Fruit fly (Drosophila melanogaster) whole organism, embryonic: ENCODE data around the gene CG14252.

Experiments used
- Bgb ChIP-seq: fragments of 200-800 bp; sonication (Bioruptor generic); IDR thresholded peaks from 2 replicates; pipeline ENCODE4 v1.3.6; 2022; ENCODE audit warnings: missing biosample characterization, missing genetic modification characterization; ENCODE audit not compliant: partially characterized antibody
- Bteb2 ChIP-seq: fragments of 200-800 bp; sonication (Bioruptor generic); optimal IDR thresholded peaks from 2 replicates; lab custom pipeline; 2016; ENCODE audit warnings: missing biosample characterization, missing genetic modification characterization
- C15 ChIP-seq: fragments of 200-800 bp; sonication (Bioruptor generic); IDR thresholded peaks from 3 replicates; pipeline ENCODE4 v1.3.6; 2022; ENCODE audit warnings: missing biosample characterization, missing genetic modification characterization
- CG10147 ChIP-seq: fragments of 200-800 bp; sonication (Bioruptor generic); optimal IDR thresholded peaks from 2 replicates; lab custom pipeline; 2019; ENCODE audit warnings: missing biosample characterization, mild to moderate bottlenecking, missing genetic modification characterization, moderate library complexity
- CG10274 ChIP-seq: fragments of 200-800 bp; sonication (Bioruptor generic); optimal IDR thresholded peaks from 3 replicates; lab custom pipeline; 2017; ENCODE audit warnings: missing biosample characterization, mild to moderate bottlenecking, missing genetic modification characterization
- CG1603 ChIP-seq: fragments of 200-800 bp; sonication (Bioruptor generic); optimal IDR thresholded peaks from 2 replicates; lab custom pipeline; 2019; ENCODE audit warnings: missing biosample characterization, mild to moderate bottlenecking, missing genetic modification characterization, moderate library complexity
- CG17568 ChIP-seq: fragments of 200-800 bp; sonication (Bioruptor generic); optimal IDR thresholded peaks from 2 replicates; lab custom pipeline; 2018; ENCODE audit warnings: missing biosample characterization, mild to moderate bottlenecking, missing genetic modification characterization, moderate library complexity
- CG18011 ChIP-seq: fragments of 200-800 bp; sonication (Bioruptor generic); optimal IDR thresholded peaks from 2 replicates; lab custom pipeline; 2017; ENCODE audit warnings: missing biosample characterization, missing genetic modification characterization, mild to moderate bottlenecking, moderate library complexity, missing genotype
- CG18262 ChIP-seq: fragments of 200-800 bp; optimal IDR thresholded peaks from 3 replicates; lab custom pipeline; 2019; ENCODE audit warnings: missing biosample characterization, mild to moderate bottlenecking, missing genetic modification characterization, moderate library complexity
- CG30431 ChIP-seq: fragments of 200-800 bp; sonication (Bioruptor generic); optimal IDR thresholded peaks from 2 replicates; lab custom pipeline; 2017; ENCODE audit warnings: missing biosample characterization, missing genetic modification characterization
- CG32532 ChIP-seq: fragments of 200-800 bp; sonication (Bioruptor generic); IDR thresholded peaks from 2 replicates; pipeline ENCODE4 v1.3.6; 2022; ENCODE audit warnings: missing biosample characterization, missing genetic modification characterization
- CG33213 ChIP-seq: fragments of 200-800 bp; sonication (Bioruptor generic); optimal IDR thresholded peaks from 3 replicates; lab custom pipeline; 2016; ENCODE audit warnings: missing biosample characterization, missing genetic modification characterization
- CG34224 ChIP-seq: fragments of 200-800 bp; sonication (Bioruptor generic); IDR thresholded peaks from 3 replicates; pipeline ENCODE4 v1.3.6; 2022; ENCODE audit warnings: missing biosample characterization, missing genetic modification characterization; ENCODE audit not compliant: partially characterized antibody
- CG3838 ChIP-seq: fragments of 200-800 bp; sonication (Bioruptor generic); optimal IDR thresholded peaks from 3 replicates; lab custom pipeline; 2016; ENCODE audit warnings: missing biosample characterization, missing genetic modification characterization
- CG4854 ChIP-seq: fragments of 200-800 bp; sonication (Bioruptor generic); optimal IDR thresholded peaks from 2 replicates; lab custom pipeline; 2016; ENCODE audit warnings: missing biosample characterization, missing genetic modification characterization, inconsistent platforms
- CG6254 ChIP-seq: fragments of 200-800 bp; sonication (Bioruptor generic); optimal IDR thresholded peaks from 3 replicates; lab custom pipeline; 2017; ENCODE audit warnings: mild to moderate bottlenecking, missing biosample characterization, missing genetic modification reagents, missing genetic modification characterization
- CG8359 ChIP-seq: fragments of 200-800 bp; sonication (Bioruptor generic); optimal IDR thresholded peaks from 2 replicates; lab custom pipeline; 2017; ENCODE audit warnings: missing biosample characterization, mild to moderate bottlenecking, missing genetic modification characterization, borderline replicate concordance
- CG9727 ChIP-seq: fragments of 200-800 bp; sonication (Bioruptor generic); optimal IDR thresholded peaks from 3 replicates; lab custom pipeline; 2017; ENCODE audit warnings: missing biosample characterization, mild to moderate bottlenecking, missing genetic modification characterization
- CG9932 ChIP-seq: fragments of 200-800 bp; sonication (Bioruptor generic); IDR thresholded peaks from 2 replicates; pipeline ENCODE4 v1.3.6; 2022; ENCODE audit warnings: missing biosample characterization, missing genetic modification characterization
- D19A ChIP-seq: fragments of 200-800 bp; optimal IDR thresholded peaks from 3 replicates; lab custom pipeline; 2019; ENCODE audit warnings: missing biosample characterization, mild to moderate bottlenecking, missing genetic modification characterization, moderate library complexity
- E2f2 ChIP-seq: fragments of 200-800 bp; sonication (Bioruptor generic); IDR thresholded peaks from 2 replicates; pipeline ENCODE4 v1.3.6; 2022; ENCODE audit warnings: missing biosample characterization, missing genetic modification characterization
- Fer2 ChIP-seq: fragments of 200-800 bp; sonication (Bioruptor generic); optimal IDR thresholded peaks from 2 replicates; lab custom pipeline; 2018; ENCODE audit warnings: missing biosample characterization, mild to moderate bottlenecking, missing genetic modification characterization, moderate library complexity
- H2.0 ChIP-seq: fragments of 200-800 bp; sonication (Bioruptor generic); IDR thresholded peaks from 2 replicates; pipeline ENCODE4 v1.3.6; 2022; ENCODE audit warnings: missing biosample characterization, missing genetic modification characterization
- HLH3B ChIP-seq: fragments of 200-800 bp; sonication (Bioruptor generic); IDR thresholded peaks from 2 replicates; pipeline ENCODE4 v1.3.6; 2022; ENCODE audit warnings: missing biosample characterization, missing genetic modification characterization
- Hmr ChIP-seq: fragments of 200-800 bp; sonication (Bioruptor generic); optimal IDR thresholded peaks from 3 replicates; lab custom pipeline; 2017; ENCODE audit warnings: mild to moderate bottlenecking, missing biosample characterization, missing genetic modification reagents, missing genetic modification characterization
- Hmx ChIP-seq: fragments of 200-800 bp; sonication (Bioruptor generic); optimal IDR thresholded peaks from 2 replicates; lab custom pipeline; 2016; ENCODE audit warnings: missing biosample characterization, missing genetic modification characterization
- Max ChIP-seq: fragments of 200-800 bp; sonication (Bioruptor generic); optimal IDR thresholded peaks from 2 replicates; lab custom pipeline; 2016; ENCODE audit warnings: missing biosample characterization, mild to moderate bottlenecking, missing genetic modification characterization
- YL-1 ChIP-seq: fragments of 200-800 bp; sonication (Bioruptor generic); optimal IDR thresholded peaks from 3 replicates; lab custom pipeline; 2017; ENCODE audit warnings: missing biosample characterization, mild to moderate bottlenecking, missing genetic modification characterization
- abd-A ChIP-seq: fragments of 200-800 bp; sonication (Bioruptor generic); optimal IDR thresholded peaks from 3 replicates; lab custom pipeline; 2019; ENCODE audit warnings: missing biosample characterization, mild to moderate bottlenecking, missing genetic modification characterization, moderate library complexity
- amos ChIP-seq: fragments of 200-800 bp; sonication (Bioruptor generic); IDR thresholded peaks from 2 replicates; pipeline ENCODE4 v1.3.6; 2022; ENCODE audit warnings: missing biosample characterization, missing genetic modification characterization; ENCODE audit not compliant: partially characterized antibody
- aop ChIP-seq: fragments of 200-800 bp; sonication (Bioruptor generic); IDR thresholded peaks from 2 replicates; pipeline ENCODE4 v1.3.6; 2022; ENCODE audit warnings: missing biosample characterization, missing genetic modification characterization
- dpn ChIP-seq, 2 experiments: fragments of 200-800 bp; sonication (Bioruptor generic); optimal IDR thresholded peaks; 3 replicates each; lab custom pipeline; 2016; ENCODE audit warnings: missing biosample characterization in 2 of 2, missing genetic modification characterization in 2 of 2
- esg ChIP-seq: fragments of 200-800 bp; sonication (Bioruptor generic); conservative IDR thresholded peaks from 2 replicates; pipeline ENCODE4 v1.3.6; 2022; ENCODE audit warnings: missing biosample characterization, missing genetic modification characterization
- eyg ChIP-seq: fragments of 200-800 bp; sonication (Bioruptor generic); optimal IDR thresholded peaks from 3 replicates; lab custom pipeline; 2016; ENCODE audit warnings: missing biosample characterization, missing genetic modification characterization
- ftz-f1 ChIP-seq: fragments of 200-800 bp; sonication (Bioruptor generic); optimal IDR thresholded peaks from 2 replicates; lab custom pipeline; 2016; ENCODE audit warnings: missing biosample characterization, missing genetic modification characterization
- gem ChIP-seq: fragments of 200-800 bp; sonication (Bioruptor generic); optimal IDR thresholded peaks from 2 replicates; lab custom pipeline; 2019; ENCODE audit warnings: missing biosample characterization, mild to moderate bottlenecking, missing genetic modification characterization, moderate library complexity
- gfzf ChIP-seq: fragments of 200-800 bp; sonication (Bioruptor generic); optimal IDR thresholded peaks from 2 replicates; lab custom pipeline; 2016; ENCODE audit warnings: missing biosample characterization, mild to moderate bottlenecking, missing genetic modification characterization, moderate library complexity
- her ChIP-seq: fragments of 200-800 bp; sonication (Bioruptor generic); optimal IDR thresholded peaks from 2 replicates; lab custom pipeline; 2016; ENCODE audit warnings: missing biosample characterization, missing genetic modification characterization
- kah ChIP-seq: fragments of 200-800 bp; sonication (Bioruptor generic); optimal IDR thresholded peaks from 2 replicates; lab custom pipeline; 2018; ENCODE audit warnings: missing biosample characterization, mild to moderate bottlenecking, missing genetic modification characterization
- mam ChIP-seq: fragments of 200-800 bp; sonication (Bioruptor generic); optimal IDR thresholded peaks from 3 replicates; lab custom pipeline; 2016; ENCODE audit warnings: missing biosample characterization, missing genetic modification characterization
- otp ChIP-seq: fragments of 200-800 bp; sonication (Bioruptor generic); IDR thresholded peaks from 3 replicates; pipeline ENCODE4, ENCODE4 v1.3.6; 2022; ENCODE audit warnings: missing biosample characterization, missing genetic modification characterization
- pan ChIP-seq, 4 experiments: fragments of >200 bp in 3 of 4; fragments of 200-800 bp in 1 of 4; sonication (Bioruptor generic) in 1 of 4; optimal IDR thresholded peaks in 3 of 4; IDR thresholded peaks in 1 of 4; 2 replicates each; pipeline versions ENCODE4 v1.3.6 to Lab custom; 2017 to 2022; ENCODE audit warnings: missing biosample characterization in 2 of 4, missing genetic modification characterization in 2 of 4, mixed read lengths in 1 of 4
- pzg ChIP-seq: fragments of 200-800 bp; sonication (Bioruptor generic); optimal IDR thresholded peaks from 3 replicates; lab custom pipeline; 2018; ENCODE audit warnings: missing biosample characterization, mild to moderate bottlenecking, missing genetic modification characterization, moderate library complexity
- ranshi ChIP-seq: fragments of 200-800 bp; sonication (Bioruptor generic); IDR thresholded peaks from 2 replicates; pipeline ENCODE4 v1.3.6; 2022; ENCODE audit warnings: missing biosample characterization, missing genetic modification characterization
- sob ChIP-seq: fragments of 200-800 bp; sonication (Bioruptor generic); IDR thresholded peaks from 2 replicates; pipeline ENCODE4 v1.3.6; 2022; ENCODE audit warnings: missing biosample characterization, missing genetic modification characterization
- sr ChIP-seq: fragments of 200-800 bp; sonication (Bioruptor generic); IDR thresholded peaks from 3 replicates; pipeline ENCODE4 v1.3.6; 2022; ENCODE audit warnings: missing biosample characterization, missing genetic modification characterization
- stc ChIP-seq: fragments of 200-800 bp; sonication (Bioruptor generic); IDR thresholded peaks from 2 replicates; pipeline ENCODE4 v1.3.6; 2022; ENCODE audit warnings: missing biosample characterization, missing genetic modification characterization
- tio ChIP-seq: fragments of 200-800 bp; sonication (Bioruptor generic); optimal IDR thresholded peaks from 2 replicates; lab custom pipeline; 2017; ENCODE audit warnings: missing biosample characterization, missing genetic modification characterization, inconsistent platforms
- vvl ChIP-seq: fragments of 200-800 bp; sonication (Bioruptor generic); IDR thresholded peaks from 2 replicates; pipeline ENCODE4 v1.3.6; 2022; ENCODE audit warnings: missing biosample characterization, missing genetic modification characterization
- wek ChIP-seq: fragments of 200-800 bp; sonication (Bioruptor generic); optimal IDR thresholded peaks from 3 replicates; lab custom pipeline; 2018; ENCODE audit warnings: missing biosample characterization, mild to moderate bottlenecking, missing genetic modification characterization, moderate library complexity

CG14252 gene

dm6 chr3R:26928424-26928823 is 16.9 kb upstream of the CG14252 start (continued):
- TF ChIP-seq Max (no peak), abd-A (tag; lab: Kevin White, UChicago) (no peak), CG18011 (GFP tag; lab: Kevin White, UChicago) (peak; percentile 5), CG33213 (GFP tag; lab: Kevin White, UChicago) (no peak), D19A (peak; percentile 10), eyg (no peak), kah (GFP tag; lab: Kevin White, UChicago) (peak; percentile 34), stc (GFP tag; lab: Robert Waterston, UW) (0 out of 2 replicates have a peak, but pooled peaks have one; percentile 45), CG10274 (GFP tag; lab: Kevin White, UChicago) (no peak), CG30431 (GFP tag; lab: Kevin White, UChicago) (no peak), dpn (GFP tag; optimal IDR thresholded peaks at IDR 0.05; lab: Kevin White, UChicago) (peak in 1 of 2 experiments; percentile 46), C15 (GFP tag; lab: Robert Waterston, UW) (no peak), Hmx (GFP tag; lab: Kevin White, UChicago) (no peak), CG10147 (peak; percentile 49), CG9932 (GFP tag; lab: Robert Waterston, UW) (no peak), HLH3B (peak; percentile 66), aop (GFP tag; lab: Robert Waterston, UW) (no peak), Bgb (GFP tag; lab: Robert Waterston, UW) (no peak), Bteb2 (GFP tag; lab: Kevin White, UChicago) (no peak), mam (GFP tag; lab: Kevin White, UChicago) (no peak), amos (GFP tag; lab: Robert Waterston, UW) (no peak), gfzf (GFP tag; lab: Kevin White, UChicago) (no peak), H2.0 (GFP tag; lab: Robert Waterston, UW) (peak; percentile 65), pzg (GFP tag; lab: Kevin White, UChicago) (no peak), CG4854 (GFP tag; lab: Kevin White, UChicago) (no peak), ranshi (GFP tag; lab: Robert Waterston, UW) (peak; percentile 18; the same call in 1 of the 2 replicates), Hmr (peak; percentile 39), gem (tag; lab: Kevin White, UChicago) (peak; percentile 77), CG17568 (GFP tag; lab: Kevin White, UChicago) (peak; percentile 37), Fer2 (peak; percentile 7), CG9727 (GFP tag; lab: Kevin White, UChicago) (peak; percentile 1), esg (GFP tag; lab: Robert Waterston, UW) (0 out of 2 replicates have a peak, but pooled peaks have one; percentile 23), CG34224 (GFP tag; lab: Robert Waterston, UW) (no peak), sr (GFP tag; lab: Robert Waterston, UW) (no peak), CG1603 (tag; lab: Kevin White, UChicago) (peak; percentile 59), CG32532 (GFP tag; lab: Robert Waterston, UW) (no peak), YL-1 (no peak), CG8359 (peak; percentile 5), sob (GFP tag; lab: Robert Waterston, UW) (peak; percentile 64), CG18262 (peak; percentile 41), otp (GFP tag; lab: Robert Waterston, UW) (no peak), CG6254 (GFP tag; lab: Kevin White, UChicago) (no peak), vvl (peak; percentile 49), her (GFP tag; lab: Kevin White, UChicago) (no peak), E2f2 (GFP tag; lab: Robert Waterston, UW) (peak; percentile 50; the same call in 1 of the 2 replicates), CG3838 (GFP tag; lab: Kevin White, UChicago) (no peak), ftz-f1 (no peak), wek (GFP tag; lab: Kevin White, UChicago) (no peak), pan (optimal IDR thresholded peaks at IDR 0.05; lab: Kevin White, UChicago) (no peak), pan (GFP tag; optimal IDR thresholded peaks at IDR 0.05 in 1 of 2, IDR thresholded peaks at IDR 0.05 in 1 of 2) (peak in 1 of 2 experiments; percentile 63), tio (GFP tag; lab: Kevin White, UChicago) (peak; percentile 44)
